Fruit fly (Drosophila melanogaster): Measurements from ENCODE around the gene sog.

sog gene

dm6 chrX:15618953-15619630, 14.1 kb downstream of the sog start (continued):
- TF ChIP-seq lov (optimal IDR thresholded peaks at IDR 0.05) (no peak), lov (GFP tag; IDR thresholded peaks at IDR 0.05) (0 out of 3 replicates have a peak, but pooled peaks have one; percentile 78), zen (tag; optimal IDR thresholded peaks at IDR 0.05) (peak; percentile 50), CG42726 (GFP tag; IDR thresholded peaks at IDR 0.05; ENCODE audit: partially characterized antibody) (no peak), fd96Cb (tag; optimal IDR thresholded peaks at IDR 0.05) (peak; percentile 86), BEAF-32 (GFP tag; optimal IDR thresholded peaks at IDR 0.05) (no peak), B-H1 (GFP tag; IDR thresholded peaks at IDR 0.05) (peak; percentile 55; the same call in 2 of the 3 replicates), CG15696 (tag; optimal IDR thresholded peaks at IDR 0.05) (peak; percentile 61), E2f1 (GFP tag; IDR thresholded peaks at IDR 0.05) (peak; percentile 74), repo (GFP tag; optimal IDR thresholded peaks at IDR 0.05) (peak; percentile 74), emc (GFP tag; optimal IDR thresholded peaks at IDR 0.05) (peak; percentile 45), Hand (GFP tag; optimal IDR thresholded peaks at IDR 0.05) (peak; percentile 30), MBD-R2 (GFP tag; IDR thresholded peaks at IDR 0.05) (peak; percentile 40; the same call in 1 of the 2 replicates), Ets97D (GFP tag; optimal IDR thresholded peaks at IDR 0.05) (peak; percentile 19), CG17359 (tag; optimal IDR thresholded peaks at IDR 0.05) (peak; percentile 87), CG2875 (GFP tag; optimal IDR thresholded peaks at IDR 0.05) (peak; percentile 76), CG17802 (tag; optimal IDR thresholded peaks at IDR 0.05) (peak; percentile 73), CG9727 (GFP tag; optimal IDR thresholded peaks at IDR 0.05) (peak; percentile 78), slou (GFP tag; optimal IDR thresholded peaks at IDR 0.05) (peak; percentile 6), CG7745 (tag; optimal IDR thresholded peaks at IDR 0.05) (no peak), Poxn (GFP tag; IDR thresholded peaks at IDR 0.05) (no peak), zen2 (GFP tag; IDR thresholded peaks at IDR 0.05; ENCODE audit: partially characterized antibody) (no peak), CG14965 (GFP tag; optimal IDR thresholded peaks at IDR 0.05; ENCODE audit: borderline replicate concordance) (no peak), btn (GFP tag; optimal IDR thresholded peaks at IDR 0.05) (peak; percentile 58), CG13287 (GFP tag; IDR thresholded peaks at IDR 0.05; ENCODE audit: partially characterized antibody) (no peak), Opbp (GFP tag; IDR thresholded peaks at IDR 0.05; ENCODE audit: partially characterized antibody) (no peak), fru (optimal IDR thresholded peaks at IDR 0.05) (no peak), CG33213 (GFP tag; optimal IDR thresholded peaks at IDR 0.05) (peak; percentile 48), CG17568 (GFP tag; optimal IDR thresholded peaks at IDR 0.05) (peak; percentile 49), Hey (tag; optimal IDR thresholded peaks at IDR 0.05) (peak; percentile 26), bab2 (GFP tag; optimal IDR thresholded peaks at IDR 0.05) (peak; percentile 73), C15 (GFP tag; IDR thresholded peaks at IDR 0.05) (no peak), CG2120 (GFP tag; optimal IDR thresholded peaks at IDR 0.05) (peak; percentile 65), CG4404 (GFP tag; IDR thresholded peaks at IDR 0.05) (peak; percentile 52), CG6854 (GFP tag; optimal IDR thresholded peaks at IDR 0.05) (peak; percentile 21), CG4707 (GFP tag; optimal IDR thresholded peaks at IDR 0.05) (peak; percentile 72), Sin3A (optimal IDR thresholded peaks at IDR 0.05) (no peak), mld (GFP tag; IDR thresholded peaks at IDR 0.05; ENCODE audit: partially characterized antibody) (no peak), chif (GFP tag; optimal IDR thresholded peaks at IDR 0.05) (peak; percentile 61 to 71), Nf-YC (tag; optimal IDR thresholded peaks at IDR 0.05) (peak; percentile 29), Pdp1 (GFP tag; optimal IDR thresholded peaks at IDR 0.05) (peak; percentile 61 to 67), sr (GFP tag; IDR thresholded peaks at IDR 0.05) (no peak; the same call in 2 of the 3 replicates), CkIIα-i1 (GFP tag; IDR thresholded peaks at IDR 0.05) (peak; percentile 20; the same call in 1 of the 2 replicates), CG9437 (GFP tag; optimal IDR thresholded peaks at IDR 0.05) (peak; percentile 56), br (optimal IDR thresholded peaks at IDR 0.05) (no peak), CTCF (GFP tag; optimal IDR thresholded peaks at IDR 0.05) (peak; percentile 12), CG14014 (GFP tag; IDR thresholded peaks at IDR 0.05) (peak; percentile 72), Sox100B (GFP tag; optimal IDR thresholded peaks at IDR 0.05) (peak; percentile 69), bowl (GFP tag; IDR thresholded peaks at IDR 0.05) (peak; percentile 29; the same call in 1 of the 2 replicates), salm (tag; optimal IDR thresholded peaks at IDR 0.05) (peak; percentile 65)
